Fruit fly (Drosophila melanogaster): ENCODE results near the gene Grp170.

Gene Grp170

DNA sequence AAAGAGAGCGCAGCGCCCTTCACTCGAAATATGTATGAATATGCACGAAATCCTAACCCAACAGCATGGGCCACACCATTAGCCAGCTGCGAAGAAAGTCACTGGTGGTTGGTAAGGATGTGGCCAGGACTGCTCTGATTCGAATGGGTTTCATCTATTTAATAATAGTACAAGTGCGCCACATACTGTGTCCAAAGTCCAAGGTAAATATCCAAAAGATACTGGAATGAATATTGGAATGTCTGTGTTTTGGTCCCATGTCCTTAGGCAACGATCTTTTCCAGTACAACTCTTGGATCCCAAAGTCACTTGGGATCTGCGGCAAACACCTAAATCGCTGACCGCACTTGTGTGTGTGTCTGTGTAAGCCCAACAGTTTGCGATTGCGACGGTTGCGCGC is 31.4 kb upstream of the Grp170 start (continued):
- TF ChIP-seq dmrt99B (tag; optimal IDR thresholded peaks at IDR 0.05), result peak; percentile 88
- peak; percentile 12 for TF ChIP-seq CG13624 (GFP tag; optimal IDR thresholded peaks at IDR 0.05)
- peak; percentile 27 for TF ChIP-seq Asciz (GFP tag; optimal IDR thresholded peaks at IDR 0.05)
- TF ChIP-seq sens (GFP tag), result peak; percentile 91
- TF ChIP-seq zfh2 (GFP tag; optimal IDR thresholded peaks at IDR 0.05), result peak; percentile 2
- peak; percentile 39 for TF ChIP-seq PHDP (tag; optimal IDR thresholded peaks at IDR 0.05)
- no peak for TF ChIP-seq ash1 (GFP tag; optimal IDR thresholded peaks at IDR 0.05)
- peak; percentile 66 for TF ChIP-seq lmd (GFP tag; IDR thresholded peaks at IDR 0.05)
- peak; percentile 36 for TF ChIP-seq Bdp1 (GFP tag; optimal IDR thresholded peaks at IDR 0.05)
- no peak for TF ChIP-seq sens-2 (GFP tag; IDR thresholded peaks at IDR 0.05)
- TF ChIP-seq Hr51 (GFP tag; optimal IDR thresholded peaks at IDR 0.05), result peak; percentile 25 to 88
- peak; percentile 79; the same call in 2 of the 3 replicates for TF ChIP-seq dysf (GFP tag; IDR thresholded peaks at IDR 0.05)
- TF ChIP-seq sc (optimal IDR thresholded peaks at IDR 0.05), result no peak
- no peak for TF ChIP-seq sc (GFP tag; optimal IDR thresholded peaks at IDR 0.05)
- TF ChIP-seq YL-1 (GFP tag; optimal IDR thresholded peaks at IDR 0.05), result no peak
- peak; percentile 70 for TF ChIP-seq CG17359 (tag; optimal IDR thresholded peaks at IDR 0.05)
- peak; percentile 62 for TF ChIP-seq sisA (GFP tag; IDR thresholded peaks at IDR 0.05)
- peak; percentile 17; the same call in 1 of the 2 replicates for TF ChIP-seq CG3847 (GFP tag; IDR thresholded peaks at IDR 0.05)
- no peak for TF ChIP-seq D (optimal IDR thresholded peaks at IDR 0.05)
- peak; percentile 37 for TF ChIP-seq D (GFP tag; optimal IDR thresholded peaks at IDR 0.05)
- TF ChIP-seq CG3281 (GFP tag; optimal IDR thresholded peaks at IDR 0.05), result peak; percentile 37
- TF ChIP-seq pho (GFP tag; optimal IDR thresholded peaks at IDR 0.05), result peak; percentile 35
- peak; percentile 17 for TF ChIP-seq CG12299 (tag; optimal IDR thresholded peaks at IDR 0.05)
- no peak for TF ChIP-seq NC2α (GFP tag; optimal IDR thresholded peaks at IDR 0.05)
- 0 out of 2 replicates have a peak, but pooled peaks have one; percentile 23 for TF ChIP-seq CG31224 (GFP tag; IDR thresholded peaks at IDR 0.05)
- peak; percentile 38 for TF ChIP-seq Chrac-16 (GFP tag; optimal IDR thresholded peaks at IDR 0.05)
- TF ChIP-seq nom (GFP tag; optimal IDR thresholded peaks at IDR 0.05), result peak; percentile 16
- no peak for TF ChIP-seq CG4707 (GFP tag; optimal IDR thresholded peaks at IDR 0.05)
- TF ChIP-seq CG17186 (GFP tag; optimal IDR thresholded peaks at IDR 0.05), result no peak
- peak; percentile 42 for TF ChIP-seq jumu (GFP tag; optimal IDR thresholded peaks at IDR 0.05)
- 0 out of 2 replicates have a peak, but pooled peaks have one; percentile 8 for TF ChIP-seq Dip2 (GFP tag; IDR thresholded peaks at IDR 0.05)
- peak; percentile 62 for TF ChIP-seq ind (GFP tag; optimal IDR thresholded peaks at IDR 0.05)
- TF ChIP-seq CG34422 (GFP tag; IDR thresholded peaks at IDR 0.05), result peak; percentile 70; the same call in 2 of the 3 replicates
- no peak for TF ChIP-seq sug (tag; optimal IDR thresholded peaks at IDR 0.05)
- TF ChIP-seq stc (GFP tag; IDR thresholded peaks at IDR 0.05), result peak; percentile 84
- no peak for TF ChIP-seq CG2116 (GFP tag; optimal IDR thresholded peaks at IDR 0.05)
- TF ChIP-seq CG8359 (GFP tag; optimal IDR thresholded peaks at IDR 0.05; ENCODE audit: borderline replicate concordance), result peak; percentile 2
- TF ChIP-seq Side (GFP tag; optimal IDR thresholded peaks at IDR 0.05), result peak; percentile 5
- TF ChIP-seq CG1647 (GFP tag; optimal IDR thresholded peaks at IDR 0.05), result peak; percentile 15
- TF ChIP-seq slbo (GFP tag; IDR thresholded peaks at IDR 0.05), result peak; percentile 56
- no peak for TF ChIP-seq ERR (GFP tag; optimal IDR thresholded peaks at IDR 0.05)
- TF ChIP-seq run (tag; optimal IDR thresholded peaks at IDR 0.05), result peak; percentile 21
- TF ChIP-seq CG7987 (GFP tag; optimal IDR thresholded peaks at IDR 0.05), result no peak
- TF ChIP-seq cg (GFP tag; optimal IDR thresholded peaks at IDR 0.05), result no peak
- TF ChIP-seq CG31388 (GFP tag; optimal IDR thresholded peaks at IDR 0.05), result no peak
- TF ChIP-seq CG17802 (tag; optimal IDR thresholded peaks at IDR 0.05), result peak; percentile 10
- peak; percentile 38 for TF ChIP-seq CG8388 (GFP tag; optimal IDR thresholded peaks at IDR 0.05)
- no peak for TF ChIP-seq trh (GFP tag; optimal IDR thresholded peaks at IDR 0.05)
- no peak for TF ChIP-seq Spps (tag; optimal IDR thresholded peaks at IDR 0.05)
- TF ChIP-seq Nf-YA (GFP tag; IDR thresholded peaks at IDR 0.05), result peak; percentile 34; the same call in 1 of the 2 replicates
- TF ChIP-seq ems (GFP tag; optimal IDR thresholded peaks at IDR 0.05), result peak; percentile 46

Measured in whole organism, embryonic.